Worm (Caenorhabditis elegans) whole organism, L1 larva: ENCODE measurements around the gene R02F2.4.
A peak's percentile ranks its signal among the peaks of the same experiment; 100 is the strongest.

Experiments
- C04F5.9 ChIP-seq: sonication (generic microtip); optimal IDR thresholded peaks from 2 replicates; lab custom pipeline; 2016; ENCODE audit warnings: missing genetic modification characterization, missing compliant biosample characterization
- C16A3.4 ChIP-seq: fragments of 150-350 bp; optimal IDR thresholded peaks from 2 replicates; lab custom pipeline; 2014; ENCODE audit warnings: missing biosample characterization, missing genetic modification characterization
- C34B4.2 ChIP-seq: sonication (generic microtip); optimal IDR thresholded peaks from 2 replicates; lab custom pipeline; 2017; ENCODE audit warnings: mild to moderate bottlenecking, missing genetic modification characterization, missing compliant biosample characterization
- Y116A8C.19 ChIP-seq: sonication (generic microtip); optimal IDR thresholded peaks from 2 replicates; lab custom pipeline; 2016; ENCODE audit warnings: missing compliant biosample characterization, missing genetic modification characterization, borderline replicate concordance
- alr-1 ChIP-seq: fragments of 200-800 bp; sonication (Bioruptor generic); optimal IDR thresholded peaks from 2 replicates; lab custom pipeline; 2018; ENCODE audit warnings: borderline replicate concordance, mild to moderate bottlenecking, missing genetic modification characterization, missing compliant biosample characterization
- aly-2 ChIP-seq: fragments of 150-350 bp; optimal IDR thresholded peaks from 2 replicates; lab custom pipeline; 2014; ENCODE audit warnings: missing biosample characterization, missing genetic modification characterization
- ama-1 ChIP-seq: fragments of 150-350 bp; optimal IDR thresholded peaks from 2 replicates; lab custom pipeline; 2014
- blmp-1 ChIP-seq: fragments of 150-350 bp; optimal IDR thresholded peaks from 2 replicates; lab custom pipeline; 2014; ENCODE audit warnings: missing biosample characterization, missing genetic modification characterization
- ceh-82 ChIP-seq, 3 experiments: fragments of 150-350 bp in 1 of 3; sonication (generic microtip) in 2 of 3; optimal IDR thresholded peaks; 2 replicates each; lab custom pipeline; 2014 to 2017; ENCODE audit warnings: missing biosample characterization in 3 of 3, missing genetic modification characterization in 3 of 3
- ceh-88 ChIP-seq: fragments of 200-800 bp; sonication (Bioruptor generic); IDR thresholded peaks from 2 replicates; pipeline ENCODE4 v1.3.6; 2022; ENCODE audit warnings: missing genetic modification characterization, missing compliant biosample characterization
- ceh-90 ChIP-seq: sonication (generic microtip); optimal IDR thresholded peaks from 2 replicates; lab custom pipeline; 2016; ENCODE audit warnings: missing genetic modification characterization, missing compliant biosample characterization
- dpl-1 ChIP-seq, 3 experiments: fragments of 150-350 bp in 2 of 3; sonication (generic microtip) in 1 of 3; optimal IDR thresholded peaks; 2 replicates each; lab custom pipeline; 2014 to 2017; ENCODE audit warnings: missing biosample characterization in 3 of 3, missing genetic modification characterization in 3 of 3, missing genetic modification reagents in 3 of 3
- efl-1 ChIP-seq, 4 experiments: fragments of 150-350 bp; optimal IDR thresholded peaks in 3 of 4; peaks in 1 of 4; 1 replicate in 1 of 4; 2 replicates in 3 of 4; lab custom pipeline; 2014; ENCODE audit warnings: missing biosample characterization in 2 of 4, missing genetic modification characterization in 2 of 4, missing genetic modification reagents in 2 of 4
- elt-2 ChIP-seq: sonication (generic microtip); optimal IDR thresholded peaks from 2 replicates; lab custom pipeline; 2016; ENCODE audit warnings: missing genetic modification characterization, mild to moderate bottlenecking, inconsistent platforms, missing compliant biosample characterization, missing genetic modification reagents
- elt-3 ChIP-seq, 6 experiments: fragments of 150-350 bp in 1 of 6; sonication (generic microtip); optimal IDR thresholded peaks; 2 replicates each; lab custom pipeline; 2017 to 2018; ENCODE audit warnings: missing biosample characterization in 6 of 6, missing genetic modification characterization in 6 of 6, inconsistent platforms in 1 of 6
- ets-5 ChIP-seq: fragments of 200-800 bp; sonication (Bioruptor generic); IDR thresholded peaks from 2 replicates; pipeline ENCODE4 v1.3.6; 2022; ENCODE audit warnings: missing genetic modification characterization, missing compliant biosample characterization
- fkh-10 ChIP-seq: sonication (generic microtip); optimal IDR thresholded peaks from 2 replicates; lab custom pipeline; 2017; ENCODE audit warnings: missing biosample characterization, missing genetic modification reagents, missing genetic modification characterization
- fkh-8 ChIP-seq: sonication (generic microtip); optimal IDR thresholded peaks from 2 replicates; lab custom pipeline; 2016; ENCODE audit warnings: mild to moderate bottlenecking, missing genetic modification characterization, missing compliant biosample characterization
- fos-1 ChIP-seq: fragments of 150-350 bp; optimal IDR thresholded peaks from 2 replicates; lab custom pipeline; 2014; ENCODE audit warnings: missing biosample characterization, missing genetic modification characterization
- grh-1 ChIP-seq: fragments of 200-800 bp; sonication (Bioruptor generic); IDR thresholded peaks from 2 replicates; pipeline ENCODE4 v1.3.6; 2022; ENCODE audit warnings: missing genetic modification reagents, missing genetic modification characterization, missing compliant biosample characterization
- hlh-17 ChIP-seq: fragments of 200-800 bp; sonication (Bioruptor generic); optimal IDR thresholded peaks from 2 replicates; lab custom pipeline; 2018; ENCODE audit warnings: missing genetic modification characterization, mild to moderate bottlenecking, missing compliant biosample characterization, moderate library complexity, borderline replicate concordance
- hpl-2 ChIP-seq: fragments of 150-350 bp; optimal IDR thresholded peaks from 2 replicates; lab custom pipeline; 2014; ENCODE audit warnings: missing biosample characterization, missing genetic modification reagents, missing genetic modification characterization
- irx-1 ChIP-seq: sonication (generic microtip); optimal IDR thresholded peaks from 2 replicates; lab custom pipeline; 2016; ENCODE audit warnings: missing genetic modification characterization, missing compliant biosample characterization
- isw-1 ChIP-seq: fragments of 200-800 bp; sonication (Bioruptor generic); IDR thresholded peaks from 2 replicates; pipeline ENCODE4 v1.3.6; 2022; ENCODE audit warnings: missing genetic modification characterization, missing compliant biosample characterization
- jun-1 ChIP-seq: fragments of 150-350 bp; optimal IDR thresholded peaks from 2 replicates; lab custom pipeline; 2014; ENCODE audit warnings: missing biosample characterization, missing genetic modification reagents, missing genetic modification characterization
- lin-14 ChIP-seq: fragments of 200-800 bp; sonication (Bioruptor generic); optimal IDR thresholded peaks from 2 replicates; lab custom pipeline; 2018; ENCODE audit warnings: mild to moderate bottlenecking, missing genetic modification characterization, moderate library complexity, missing compliant biosample characterization
- lin-35 ChIP-seq, 2 experiments: fragments of 150-350 bp; optimal IDR thresholded peaks; 2 replicates each; lab custom pipeline; 2014; ENCODE audit warnings: missing biosample characterization in 2 of 2, missing genetic modification characterization in 2 of 2, missing genetic modification reagents in 2 of 2
- lir-3 ChIP-seq: sonication (generic microtip); optimal IDR thresholded peaks from 2 replicates; lab custom pipeline; 2016; ENCODE audit warnings: mild to moderate bottlenecking, missing genetic modification characterization, moderate library complexity, missing compliant biosample characterization; ENCODE audit not compliant: poor library complexity
- mab-9 ChIP-seq: fragments of 200-800 bp; sonication (Bioruptor generic); IDR thresholded peaks from 2 replicates; pipeline ENCODE4 v1.3.6; 2022; ENCODE audit warnings: missing genetic modification reagents, missing genetic modification characterization, missing compliant biosample characterization
- mdl-1 ChIP-seq, 2 experiments: fragments of 150-350 bp; optimal IDR thresholded peaks; 2 replicates each; lab custom pipeline; 2014 to 2017; ENCODE audit warnings: missing biosample characterization in 2 of 2, missing genetic modification characterization in 2 of 2, inconsistent platforms in 1 of 2
- mep-1 ChIP-seq: fragments of 150-350 bp; optimal IDR thresholded peaks from 2 replicates; lab custom pipeline; 2014; ENCODE audit warnings: missing biosample characterization, missing genetic modification characterization
- nhr-12 ChIP-seq: sonication (generic microtip); optimal IDR thresholded peaks from 2 replicates; lab custom pipeline; 2017; ENCODE audit warnings: missing biosample characterization, missing genetic modification characterization
- nhr-19 ChIP-seq: fragments of 200-800 bp; sonication (Bioruptor generic); conservative IDR thresholded peaks from 2 replicates; pipeline ENCODE4 v1.3.6; 2022; ENCODE audit warnings: missing genetic modification characterization, missing compliant biosample characterization
- nhr-20 ChIP-seq: sonication (generic microtip); optimal IDR thresholded peaks from 2 replicates; lab custom pipeline; 2016; ENCODE audit warnings: mild to moderate bottlenecking, missing genetic modification characterization, missing compliant biosample characterization
- nhr-237 ChIP-seq: fragments of 150-350 bp; optimal IDR thresholded peaks from 2 replicates; lab custom pipeline; 2014; ENCODE audit warnings: missing biosample characterization, missing genetic modification characterization
- nhr-47 ChIP-seq: sonication (generic microtip); optimal IDR thresholded peaks from 2 replicates; lab custom pipeline; 2016; ENCODE audit warnings: mild to moderate bottlenecking, missing genetic modification characterization, moderate library complexity, missing compliant biosample characterization
- nhr-71 ChIP-seq: sonication (generic microtip); optimal IDR thresholded peaks from 2 replicates; lab custom pipeline; 2016; ENCODE audit warnings: mild to moderate bottlenecking, missing genetic modification characterization, moderate library complexity, missing compliant biosample characterization
- nhr-77 ChIP-seq: fragments of 150-350 bp; optimal IDR thresholded peaks from 2 replicates; lab custom pipeline; 2014; ENCODE audit warnings: missing biosample characterization, missing genetic modification characterization
- nhr-90 ChIP-seq: sonication (generic microtip); optimal IDR thresholded peaks from 2 replicates; lab custom pipeline; 2016; ENCODE audit warnings: mild to moderate bottlenecking, missing genetic modification characterization, missing compliant biosample characterization; ENCODE audit not compliant: poor library complexity
- pax-3 ChIP-seq: fragments of 200-800 bp; sonication (Bioruptor generic); optimal IDR thresholded peaks from 2 replicates; lab custom pipeline; 2018; ENCODE audit warnings: mild to moderate bottlenecking, missing genetic modification characterization, moderate library complexity, missing compliant biosample characterization
- pqm-1 ChIP-seq: sonication (generic microtip); optimal IDR thresholded peaks from 3 replicates; lab custom pipeline; 2017; ENCODE audit warnings: missing biosample characterization, missing genetic modification characterization
- rnt-1 ChIP-seq: sonication (generic microtip); optimal IDR thresholded peaks from 2 replicates; lab custom pipeline; 2016; ENCODE audit warnings: mild to moderate bottlenecking, missing genetic modification characterization, moderate library complexity, missing compliant biosample characterization
- skn-1 ChIP-seq: fragments of 150-350 bp; optimal IDR thresholded peaks from 2 replicates; lab custom pipeline; 2014; ENCODE audit warnings: missing biosample characterization, missing genetic modification characterization
- snpc-4 ChIP-seq: fragments of 150-350 bp; optimal IDR thresholded peaks from 2 replicates; lab custom pipeline; 2014; ENCODE audit warnings: missing biosample characterization, missing genetic modification characterization
- snu-23 ChIP-seq: sonication (generic microtip); optimal IDR thresholded peaks from 2 replicates; lab custom pipeline; 2016; ENCODE audit warnings: missing genetic modification characterization, missing compliant biosample characterization
- sptf-1 ChIP-seq: fragments of 150-350 bp; optimal IDR thresholded peaks from 2 replicates; lab custom pipeline; 2014; ENCODE audit warnings: missing biosample characterization, missing genetic modification characterization
- swsn-7 ChIP-seq: sonication (generic microtip); optimal IDR thresholded peaks from 2 replicates; lab custom pipeline; 2016; ENCODE audit warnings: missing genetic modification characterization, missing compliant biosample characterization
- tlp-1 ChIP-seq: fragments of 150-350 bp; optimal IDR thresholded peaks from 2 replicates; lab custom pipeline; 2014; ENCODE audit warnings: missing biosample characterization, missing genetic modification characterization
- unc-30 ChIP-seq: sonication (generic microtip); optimal IDR thresholded peaks from 2 replicates; lab custom pipeline; 2017; ENCODE audit warnings: missing biosample characterization, missing genetic modification characterization
- unc-98 ChIP-seq: fragments of 200-800 bp; sonication (Bioruptor generic); IDR thresholded peaks from 2 replicates; pipeline ENCODE4 v1.3.6; 2022; ENCODE audit warnings: missing genetic modification characterization, missing compliant biosample characterization
- vab-15 ChIP-seq: sonication (generic microtip); optimal IDR thresholded peaks from 2 replicates; lab custom pipeline; 2017; ENCODE audit warnings: missing genotype, mild to moderate bottlenecking, missing genetic modification characterization, missing compliant biosample characterization
- ztf-11 ChIP-seq, 2 experiments: sonication (generic microtip); optimal IDR thresholded peaks; 2 replicates each; lab custom pipeline; 2016 to 2017; ENCODE audit warnings: missing genetic modification characterization in 2 of 2, missing biosample characterization in 1 of 2, missing compliant biosample characterization in 1 of 2
- ztf-4 ChIP-seq: fragments of 150-350 bp; optimal IDR thresholded peaks from 2 replicates; lab custom pipeline; 2014; ENCODE audit warnings: missing biosample characterization, missing genetic modification characterization

Gene R02F2.4

ce11 chrIII:5504164-5504563, 20.1 kb downstream of the R02F2.4 start:
- no peak for TF ChIP-seq ztf-11 (tag; optimal IDR thresholded peaks at IDR 0.05; lab: Kevin White, UChicago)
- TF ChIP-seq elt-2: no peak
- TF ChIP-seq nhr-71 (tag; lab: Kevin White, UChicago): peak; percentile 77
- TF ChIP-seq C16A3.4 (tag; lab: Kevin White, UChicago): peak; percentile 13
- peak; percentile 77 for TF ChIP-seq snu-23
- peak; percentile 63 for TF ChIP-seq pax-3 (tag; lab: Kevin White, UChicago)
- TF ChIP-seq sptf-1: no peak
- TF ChIP-seq irx-1: peak; percentile 41
- no peak for TF ChIP-seq grh-1 (GFP tag; lab: Robert Waterston, UW)
- TF ChIP-seq Y116A8C.19 (tag; lab: Kevin White, UChicago): no peak
- no peak for TF ChIP-seq ceh-88 (GFP tag; lab: Robert Waterston, UW)
- TF ChIP-seq blmp-1 (tag; lab: Kevin White, UChicago): peak; percentile 83
- peak; percentile 87 for TF ChIP-seq rnt-1 (tag; lab: Kevin White, UChicago)
- TF ChIP-seq C04F5.9: no peak
- peak; percentile 54 for TF ChIP-seq nhr-237 (tag; lab: Kevin White, UChicago)
- no peak for TF ChIP-seq fkh-10 (GFP tag; lab: Kevin White, UChicago)
- TF ChIP-seq ztf-4: peak; percentile 52
- TF ChIP-seq mep-1: peak; percentile 86
- peak; percentile 91 for TF ChIP-seq ama-1
- TF ChIP-seq nhr-20 (tag; lab: Kevin White, UChicago): peak; percentile 72
- TF ChIP-seq isw-1 (GFP tag; lab: Robert Waterston, UW): no peak
- peak; percentile 39 to 50 (median 40) for TF ChIP-seq dpl-1 (GFP tag; optimal IDR thresholded peaks at IDR 0.05; lab: Kevin White, UChicago)
- TF ChIP-seq lin-35 (GFP tag; optimal IDR thresholded peaks at IDR 0.05; lab: Kevin White, UChicago): peak; percentile 59 to 70
- TF ChIP-seq lin-14 (GFP tag; lab: Kevin White, UChicago): peak; percentile 83
- TF ChIP-seq unc-98 (GFP tag; lab: Robert Waterston, UW): no peak
- no peak for TF ChIP-seq hpl-2 (GFP tag; lab: Kevin White, UChicago)
- peak; percentile 46 for TF ChIP-seq skn-1 (tag; lab: Kevin White, UChicago)
- TF ChIP-seq nhr-19 (GFP tag; lab: Robert Waterston, UW): peak; percentile 38
- peak; percentile 61 for TF ChIP-seq jun-1
- TF ChIP-seq nhr-90: no peak
- no peak for TF ChIP-seq ceh-90
- TF ChIP-seq elt-3 (tag; optimal IDR thresholded peaks at IDR 0.05; lab: Kevin White, UChicago): peak in 5 of 6 experiments; percentile 58 to 87 (median 62)
- no peak for TF ChIP-seq vab-15 (tag; lab: Kevin White, UChicago)
- peak; percentile 49 for TF ChIP-seq nhr-77
- peak; percentile 48 for TF ChIP-seq fkh-8 (tag; lab: Kevin White, UChicago)
- peak; percentile 26 to 64 (median 55) for TF ChIP-seq ceh-82 (tag; optimal IDR thresholded peaks at IDR 0.05; lab: Kevin White, UChicago)
- TF ChIP-seq nhr-12: no peak
- TF ChIP-seq efl-1 (optimal IDR thresholded peaks at IDR 0.05; lab: Kevin White, UChicago): peak; percentile 62
- TF ChIP-seq efl-1 (GFP tag; optimal IDR thresholded peaks at IDR 0.05 in 1 of 2; lab: Kevin White, UChicago): peak; percentile 57 to 96
- peak; percentile 54 for TF ChIP-seq swsn-7 (tag; lab: Kevin White, UChicago)
- TF ChIP-seq aly-2 (tag; lab: Kevin White, UChicago): peak; percentile 86
- TF ChIP-seq mab-9: no peak
- peak; percentile 34 for TF ChIP-seq lir-3
- peak in 1 of 2 experiments; percentile 33 for TF ChIP-seq mdl-1 (tag; optimal IDR thresholded peaks at IDR 0.05; lab: Kevin White, UChicago)
- no peak for TF ChIP-seq alr-1 (tag; lab: Kevin White, UChicago)
- TF ChIP-seq snpc-4 (tag; lab: Kevin White, UChicago): peak; percentile 16
- TF ChIP-seq C34B4.2 (tag; lab: Kevin White, UChicago): no peak
- TF ChIP-seq nhr-47: peak; percentile 64
- TF ChIP-seq pqm-1: no peak
- no peak for TF ChIP-seq unc-30 (tag; lab: Kevin White, UChicago)
- no peak for TF ChIP-seq hlh-17 (GFP tag; lab: Kevin White, UChicago)
- TF ChIP-seq tlp-1: no peak
- TF ChIP-seq fos-1 (tag; lab: Kevin White, UChicago): peak; percentile 61
- no peak for TF ChIP-seq ets-5 (GFP tag; lab: Robert Waterston, UW)
